Fruit fly (Drosophila melanogaster) whole organism, wandering third instar larva: ENCODE measurements around the gene Dhod.

Source experiments
- Abd-B ChIP-seq: fragments of >200 bp; optimal IDR thresholded peaks from 2 replicates; lab custom pipeline; 2017; ENCODE audit warnings: missing biosample characterization, missing genetic modification characterization
- CG32264 ChIP-seq: fragments of 200-800 bp; sonication (Bioruptor generic); optimal IDR thresholded peaks from 2 replicates; lab custom pipeline; 2016; ENCODE audit warnings: missing biosample characterization, missing genetic modification characterization
- CG9705 ChIP-seq: fragments of 200-800 bp; sonication (Bioruptor generic); optimal IDR thresholded peaks from 2 replicates; lab custom pipeline; 2018; ENCODE audit warnings: missing biosample characterization, mild to moderate bottlenecking, missing genetic modification characterization
- GATAd ChIP-seq: sonication (Bioruptor generic); optimal IDR thresholded peaks from 2 replicates; lab custom pipeline; 2016; ENCODE audit warnings: missing biosample characterization, missing genetic modification characterization
- Hnf4 ChIP-seq: fragments of 200-800 bp; sonication (Bioruptor generic); optimal IDR thresholded peaks from 2 replicates; lab custom pipeline; 2016; ENCODE audit warnings: missing biosample characterization, mild to moderate bottlenecking, missing genetic modification characterization
- Jra ChIP-seq: sonication (Bioruptor generic); optimal IDR thresholded peaks from 2 replicates; lab custom pipeline; 2016; ENCODE audit warnings: missing biosample characterization, missing genetic modification characterization
- Myc ChIP-seq: fragments of >200 bp; optimal IDR thresholded peaks from 2 replicates; lab custom pipeline; 2017
- dsf ChIP-seq: sonication (Bioruptor generic); optimal IDR thresholded peaks from 2 replicates; lab custom pipeline; 2016; ENCODE audit warnings: missing biosample characterization, missing genetic modification characterization, borderline replicate concordance
- ey ChIP-seq: fragments of 200-800 bp; sonication (Bioruptor generic); optimal IDR thresholded peaks from 2 replicates; lab custom pipeline; 2016; ENCODE audit warnings: missing biosample characterization, missing genetic modification characterization
- h ChIP-seq: fragments of 200-800 bp; sonication (Bioruptor generic); optimal IDR thresholded peaks from 3 replicates; lab custom pipeline; 2016; ENCODE audit warnings: missing biosample characterization, mild to moderate bottlenecking, missing genetic modification characterization
- jim ChIP-seq: fragments of 175-275, 200-325 bp; sonication (Bioruptor generic); optimal IDR thresholded peaks from 2 replicates; lab custom pipeline; 2016; ENCODE audit warnings: missing biosample characterization, mild to moderate bottlenecking, missing genetic modification characterization
- pan ChIP-seq: fragments of >200 bp; optimal IDR thresholded peaks from 2 replicates; lab custom pipeline; 2017
- sv ChIP-seq: fragments of 200-800 bp; sonication (Bioruptor generic); optimal IDR thresholded peaks from 3 replicates; lab custom pipeline; 2016; ENCODE audit warnings: missing biosample characterization, missing genetic modification characterization
- usp ChIP-seq: fragments of >200 bp; optimal IDR thresholded peaks from 2 replicates; lab custom pipeline; 2017; ENCODE audit warnings: missing biosample characterization, missing genetic modification characterization
- woc ChIP-seq: sonication (Bioruptor generic); optimal IDR thresholded peaks from 2 replicates; lab custom pipeline; 2016; ENCODE audit warnings: missing biosample characterization, mild to moderate bottlenecking, missing genetic modification characterization

The Dhod gene

DNA sequence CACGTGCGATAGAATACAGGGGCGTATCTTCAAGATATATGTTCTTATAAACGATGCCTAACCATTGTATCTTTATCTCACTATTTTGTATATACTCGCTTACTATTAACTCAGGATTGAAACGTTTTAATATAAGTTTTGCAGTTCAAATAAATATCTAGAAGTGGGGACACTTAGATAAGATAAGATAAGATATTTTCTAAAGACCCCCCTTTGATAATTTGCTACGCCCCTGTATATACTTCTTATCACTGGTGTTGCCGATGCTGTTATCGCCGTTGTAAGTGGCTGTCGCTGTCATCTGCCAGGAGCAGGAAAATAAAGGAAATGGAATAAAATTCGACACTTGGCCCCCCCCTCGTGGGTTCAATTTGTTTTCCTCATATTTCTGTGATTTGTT, 36.6 kb downstream of the Dhod start:
- TF ChIP-seq Myc (lab: Kevin White, UChicago) (no peak), dsf (GFP tag; lab: Kevin White, UChicago) (no peak), jim (GFP tag; lab: Kevin White, UChicago) (no peak), h (GFP tag; lab: Kevin White, UChicago) (no peak), Abd-B (GFP tag; lab: Kevin White, UChicago) (no peak), CG32264 (no peak), GATAd (no peak), pan (lab: Kevin White, UChicago) (no peak), Hnf4 (GFP tag; lab: Kevin White, UChicago) (no peak), woc (GFP tag; lab: Kevin White, UChicago) (no peak), ey (GFP tag; lab: Kevin White, UChicago) (no peak), Jra (GFP tag; lab: Kevin White, UChicago) (no peak), CG9705 (no peak), sv (GFP tag; lab: Kevin White, UChicago) (no peak), usp (no peak)
- TF ChIP-seq, all 38 proteins: peak for 0
